Worm (Caenorhabditis elegans) whole organism, L1 larva: ENCODE data around the gene sre-9.

ENCODE experiments used
- C34B4.2 ChIP-seq: sonication (generic microtip); optimal IDR thresholded peaks from 2 replicates; lab custom pipeline; 2017; ENCODE audit warnings: mild to moderate bottlenecking, missing genetic modification characterization, missing compliant biosample characterization
- aly-2 ChIP-seq: fragments of 150-350 bp; optimal IDR thresholded peaks from 2 replicates; lab custom pipeline; 2014; ENCODE audit warnings: missing biosample characterization, missing genetic modification characterization
- ces-1 ChIP-seq: fragments of 150-350 bp; optimal IDR thresholded peaks from 2 replicates; lab custom pipeline; 2014; ENCODE audit warnings: missing biosample characterization, missing genetic modification reagents, missing genetic modification characterization
- nhr-237 ChIP-seq: fragments of 150-350 bp; optimal IDR thresholded peaks from 2 replicates; lab custom pipeline; 2014; ENCODE audit warnings: missing biosample characterization, missing genetic modification characterization
- skn-1 ChIP-seq: fragments of 150-350 bp; optimal IDR thresholded peaks from 2 replicates; lab custom pipeline; 2014; ENCODE audit warnings: missing biosample characterization, missing genetic modification characterization
- unc-130 ChIP-seq: fragments of 150-350 bp; optimal IDR thresholded peaks from 2 replicates; lab custom pipeline; 2017; ENCODE audit warnings: missing biosample characterization, missing genetic modification characterization, inconsistent platforms
- unc-98 ChIP-seq: fragments of 200-800 bp; sonication (Bioruptor generic); IDR thresholded peaks from 2 replicates; pipeline ENCODE4 v1.3.6; 2022; ENCODE audit warnings: missing genetic modification characterization, missing compliant biosample characterization

The sre-9 gene

ce11 chrV:3945053-3945452 is 50.3 kb downstream of the sre-9 start, which contains the start of gene cyp-35B3:
cyp-35B3 (plus strand) TSS chrV:3945353.
- TF ChIP-seq aly-2 (tag; lab: Kevin White, UChicago) (no peak), unc-98 (GFP tag; lab: Robert Waterston, UW) (no peak), C34B4.2 (tag; lab: Kevin White, UChicago) (no peak), nhr-237 (tag; lab: Kevin White, UChicago) (no peak), skn-1 (tag; lab: Kevin White, UChicago) (no peak), unc-130 (tag; lab: Kevin White, UChicago) (no peak), ces-1 (no peak)
